Fruit fly (Drosophila melanogaster): ENCODE measurements around the gene nerfin-2.
A peak's percentile ranks its signal among the peaks of the same experiment; 100 is the strongest.

The nerfin-2 gene

DNA sequence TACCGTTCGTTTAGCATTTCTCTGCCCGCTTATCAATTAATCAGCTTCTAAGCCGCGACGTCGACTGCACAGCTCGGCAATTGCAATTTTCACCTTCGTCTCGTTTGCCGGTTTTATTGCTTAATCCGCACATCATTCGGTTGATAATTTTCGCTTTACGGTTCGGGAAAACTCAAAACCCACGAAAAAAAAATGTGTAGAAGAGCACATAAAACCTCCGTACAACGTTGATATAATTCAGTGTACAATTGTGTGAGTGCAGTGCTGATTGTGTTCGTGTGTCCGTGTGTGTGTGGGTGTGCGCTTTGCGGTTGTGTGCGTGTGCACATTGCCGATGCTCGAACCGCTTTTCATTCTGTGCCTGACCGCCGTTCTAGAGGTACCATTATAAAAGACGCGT lies 41.3 kb downstream of the nerfin-2 start, which contains the start of gene CAH7:
TSS of gene CAH7 (plus strand) at position 43 of the 400 bp plus-strand sequence.
- TF ChIP-seq fd96Ca (GFP tag; IDR thresholded peaks at IDR 0.05) (peak; percentile 60; the same call in 2 of the 3 replicates), CG10348 (GFP tag; IDR thresholded peaks at IDR 0.05) (no peak), CG17806 (tag; optimal IDR thresholded peaks at IDR 0.05) (no peak), CG13204 (GFP tag; optimal IDR thresholded peaks at IDR 0.05) (peak; percentile 5), Ets98B (GFP tag; IDR thresholded peaks at IDR 0.05) (no peak), CG32121 (GFP tag; IDR thresholded peaks at IDR 0.05) (no peak), CG34367 (tag; optimal IDR thresholded peaks at IDR 0.05) (no peak)

DNA sequence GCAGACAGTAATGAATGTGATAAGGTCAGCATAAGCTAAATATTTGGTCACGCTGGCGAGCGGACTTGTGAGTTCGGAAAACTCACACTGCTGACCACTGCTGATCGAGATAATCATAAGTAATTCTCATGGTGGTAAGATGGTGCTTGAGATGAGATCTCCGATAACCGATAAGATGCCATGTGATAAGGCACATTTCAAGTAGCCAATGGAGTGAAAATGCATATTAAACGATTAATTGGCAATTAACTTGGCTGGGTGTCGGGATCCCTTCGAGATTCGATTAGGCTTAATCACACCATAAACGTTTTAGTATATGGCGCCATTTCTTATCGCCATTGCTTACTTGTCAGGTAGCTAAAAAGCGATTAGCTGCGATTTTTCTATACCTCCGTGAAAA lies 42.8 kb downstream of the nerfin-2 start:
- no peak for TF ChIP-seq CG32121 (GFP tag; IDR thresholded peaks at IDR 0.05)
- TF ChIP-seq rn (GFP tag; IDR thresholded peaks at IDR 0.05), result no peak
- TF ChIP-seq Pif1B (GFP tag; optimal IDR thresholded peaks at IDR 0.05), result no peak
- no peak for TF ChIP-seq CG8159 (tag; optimal IDR thresholded peaks at IDR 0.05)
- no peak for TF ChIP-seq gl (tag; optimal IDR thresholded peaks at IDR 0.05)
- no peak for TF ChIP-seq CG9948 (tag; optimal IDR thresholded peaks at IDR 0.05)
- no peak for TF ChIP-seq CG15710 (tag; optimal IDR thresholded peaks at IDR 0.05)
- TF ChIP-seq CG10348 (GFP tag; IDR thresholded peaks at IDR 0.05), result no peak
- TF ChIP-seq Snoo (tag; optimal IDR thresholded peaks at IDR 0.05), result no peak
- TF ChIP-seq fd96Ca (GFP tag; IDR thresholded peaks at IDR 0.05), result no peak
- no peak for TF ChIP-seq CG12605 (GFP tag; IDR thresholded peaks at IDR 0.05)
- no peak for TF ChIP-seq Pif1A (GFP tag; optimal IDR thresholded peaks at IDR 0.05)
- no peak for TF ChIP-seq D1 (tag; optimal IDR thresholded peaks at IDR 0.05)
- no peak for TF ChIP-seq EcR (GFP tag; optimal IDR thresholded peaks at IDR 0.05)

DNA sequence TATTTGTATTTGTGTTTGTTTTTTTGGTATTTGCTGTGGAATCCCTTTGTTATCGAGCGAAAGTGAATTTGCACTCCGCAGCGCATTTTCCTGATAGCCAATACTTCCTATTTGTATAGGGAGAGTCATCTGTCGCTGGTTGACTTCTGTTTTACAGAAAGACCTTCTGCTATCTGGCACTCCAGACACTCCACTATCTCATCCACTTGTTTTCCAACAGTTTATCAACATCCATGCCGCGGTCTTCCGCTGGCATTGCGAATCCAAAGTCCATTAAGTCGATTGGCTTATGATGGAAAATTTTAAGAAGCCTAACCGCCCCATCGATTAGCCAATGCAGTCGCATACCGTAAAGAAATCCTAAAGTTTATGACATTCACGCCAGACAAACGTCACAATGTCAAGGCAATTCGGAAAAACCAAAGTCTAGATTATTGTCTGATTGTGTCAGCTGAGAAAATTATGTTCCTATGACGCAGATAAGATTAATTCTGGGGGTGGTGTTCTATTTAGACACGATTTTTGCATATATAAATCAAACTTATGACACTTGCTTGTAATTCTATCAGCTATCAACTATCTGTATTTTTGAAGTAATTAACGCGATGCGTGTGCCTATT lies 44.1 kb downstream of the nerfin-2 start:
- TF ChIP-seq Pif1B (GFP tag; optimal IDR thresholded peaks at IDR 0.05) (no peak), CG14655 (GFP tag; optimal IDR thresholded peaks at IDR 0.05) (peak; percentile 40), Pif1A (GFP tag; optimal IDR thresholded peaks at IDR 0.05) (peak; percentile 24), rn (GFP tag; IDR thresholded peaks at IDR 0.05) (no peak), EcR (GFP tag; optimal IDR thresholded peaks at IDR 0.05) (peak; percentile 30), gl (tag; optimal IDR thresholded peaks at IDR 0.05) (peak; percentile 42), CG8159 (tag; optimal IDR thresholded peaks at IDR 0.05) (peak; percentile 13)

DNA sequence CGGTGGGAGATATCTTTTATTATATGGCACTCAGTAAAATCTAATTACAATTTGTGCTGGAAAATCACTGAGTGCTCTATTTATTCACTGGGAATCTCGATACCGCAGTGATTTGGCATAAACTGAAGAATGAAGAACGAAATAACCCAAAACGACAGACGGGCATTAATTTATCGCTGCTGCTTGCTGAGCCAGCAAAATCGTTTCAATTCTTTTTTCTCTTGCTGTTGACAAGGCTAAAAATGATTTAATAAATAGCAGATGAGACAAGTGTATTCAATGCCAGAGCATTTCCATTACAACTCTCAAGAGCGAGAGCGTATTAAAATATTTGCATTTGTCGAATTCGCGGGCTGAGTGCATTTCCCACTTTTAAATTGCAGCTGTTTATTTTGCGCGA lies 44.9 kb downstream of the nerfin-2 start:
- TF ChIP-seq D1 (tag; optimal IDR thresholded peaks at IDR 0.05) (no peak), CG8159 (tag; optimal IDR thresholded peaks at IDR 0.05) (no peak), Snoo (tag; optimal IDR thresholded peaks at IDR 0.05) (no peak), Pif1A (GFP tag; optimal IDR thresholded peaks at IDR 0.05) (no peak), CG12605 (GFP tag; IDR thresholded peaks at IDR 0.05) (no peak), CG32121 (GFP tag; IDR thresholded peaks at IDR 0.05) (no peak), Pif1B (GFP tag; optimal IDR thresholded peaks at IDR 0.05) (no peak), CG15710 (tag; optimal IDR thresholded peaks at IDR 0.05) (no peak), fd96Ca (GFP tag; IDR thresholded peaks at IDR 0.05) (no peak), gl (tag; optimal IDR thresholded peaks at IDR 0.05) (no peak), CG13204 (GFP tag; optimal IDR thresholded peaks at IDR 0.05) (no peak), EcR (GFP tag; optimal IDR thresholded peaks at IDR 0.05) (no peak), CG10348 (GFP tag; IDR thresholded peaks at IDR 0.05) (no peak), CG9948 (tag; optimal IDR thresholded peaks at IDR 0.05) (no peak)

DNA sequence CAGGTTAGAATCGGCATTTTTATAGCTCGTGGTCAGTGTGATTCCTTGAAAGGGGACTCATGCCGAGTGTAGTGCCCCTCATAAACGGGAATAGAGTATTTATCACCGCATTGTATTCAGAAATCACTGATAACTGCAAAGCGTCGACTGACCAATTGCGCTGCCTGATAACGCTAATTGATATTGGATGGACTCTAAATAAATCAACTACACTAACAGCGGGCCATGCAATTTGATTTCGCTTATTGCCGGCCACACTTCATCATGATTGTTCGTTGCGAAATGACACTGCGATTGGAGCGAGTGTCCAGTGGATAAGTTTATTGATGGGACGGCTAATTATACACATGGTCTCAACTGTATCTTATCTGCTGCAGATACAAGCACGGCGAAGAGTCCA lies 48.7 kb downstream of the nerfin-2 start:
- TF ChIP-seq CG9948 (tag; optimal IDR thresholded peaks at IDR 0.05) (no peak), CG34367 (tag; optimal IDR thresholded peaks at IDR 0.05) (no peak)

DNA sequence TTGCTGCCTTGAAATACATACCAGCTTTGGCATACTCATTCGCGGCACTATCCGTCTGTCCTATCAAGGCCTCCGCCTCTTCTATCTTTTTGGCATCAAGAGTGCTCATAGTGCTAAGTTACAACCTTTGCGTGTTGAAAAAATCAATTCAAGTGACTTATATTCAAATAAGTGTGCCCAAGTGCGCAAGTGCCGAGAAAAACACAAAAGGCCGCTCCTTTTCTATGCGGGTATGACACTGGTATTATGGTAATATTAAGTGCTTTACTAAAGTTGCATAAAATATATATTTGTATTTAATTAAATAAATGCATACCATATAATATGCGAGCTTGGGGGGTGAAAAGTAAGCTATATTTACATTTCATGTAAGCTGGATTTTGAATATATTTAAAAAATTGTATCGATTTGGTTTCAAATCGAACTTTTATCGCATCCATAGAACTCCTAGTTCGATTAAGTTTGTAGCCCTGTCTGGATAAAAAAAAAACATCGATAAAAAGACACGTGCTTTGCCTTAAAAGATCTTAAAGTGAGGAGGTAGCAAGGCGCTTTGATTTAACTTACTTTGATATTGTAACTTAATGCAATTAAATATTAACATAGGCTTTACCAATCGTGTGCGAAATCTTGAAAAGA lies 50.5 kb downstream of the nerfin-2 start, which contains the start of the genes gammaSnap2 and ATPsynepsilonL:
TSS of gene gammaSnap2 (minus strand) at position 135 of the 639 bp plus-strand sequence.
TSS of gene ATPsynepsilonL (plus strand) at position 508 of the 639 bp plus-strand sequence.
- peak; percentile 18 for TF ChIP-seq CG17806 (tag; optimal IDR thresholded peaks at IDR 0.05)
- TF ChIP-seq EcR (GFP tag; optimal IDR thresholded peaks at IDR 0.05), result no peak

All from whole organism, pupa.